Fruit fly (Drosophila melanogaster): ENCODE data around the gene rpr.

The rpr gene

dm6 chr3L:18398264-18398735 lies at the start of gene rpr:
Gene rpr, minus strand, starts transcription at chr3L:18398435.
- no peak for TF ChIP-seq Sin3A (optimal IDR thresholded peaks at IDR 0.05)
- no peak for TF ChIP-seq Myc (optimal IDR thresholded peaks at IDR 0.05)
- TF ChIP-seq psq (optimal IDR thresholded peaks at IDR 0.05), result no peak
- TF ChIP-seq insv (optimal IDR thresholded peaks at IDR 0.05), result no peak
- no peak for TF ChIP-seq h (optimal IDR thresholded peaks at IDR 0.05)
- TF ChIP-seq ttk (optimal IDR thresholded peaks at IDR 0.05), result no peak

dm6 chr3L:18439809-18440256 lies 41.6 kb upstream of the rpr start, which contains the start of gene skl:
Gene skl, minus strand, starts transcription at chr3L:18439942.
- TF ChIP-seq Sin3A (optimal IDR thresholded peaks at IDR 0.05) (no peak), psq (optimal IDR thresholded peaks at IDR 0.05) (no peak), insv (optimal IDR thresholded peaks at IDR 0.05) (no peak), Myc (optimal IDR thresholded peaks at IDR 0.05) (no peak), ttk (optimal IDR thresholded peaks at IDR 0.05) (no peak), h (optimal IDR thresholded peaks at IDR 0.05) (no peak)

DNA sequence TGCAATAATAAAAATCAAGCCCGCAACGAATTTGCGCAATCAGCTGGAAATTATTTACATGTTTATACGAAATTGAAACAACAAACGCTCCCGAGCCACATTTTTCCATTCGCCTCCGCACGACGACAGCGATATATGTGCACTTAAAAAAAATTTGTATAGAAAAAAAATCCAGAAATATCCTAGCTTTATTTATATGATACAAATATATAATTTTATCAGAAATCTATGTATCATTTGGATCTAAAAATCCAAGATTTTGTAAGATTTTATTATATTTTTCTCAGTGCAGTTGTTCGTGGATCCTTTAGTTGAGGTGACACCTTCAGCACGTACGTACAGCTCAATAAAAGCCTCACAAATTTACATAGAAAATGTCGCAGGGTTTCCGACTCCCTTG lies 32.4 kb upstream of the rpr start:
- no peak for TF ChIP-seq ttk (optimal IDR thresholded peaks at IDR 0.05)
- TF ChIP-seq Sin3A (optimal IDR thresholded peaks at IDR 0.05), result no peak
- TF ChIP-seq h (optimal IDR thresholded peaks at IDR 0.05), result no peak
- TF ChIP-seq psq (optimal IDR thresholded peaks at IDR 0.05), result no peak
- no peak for TF ChIP-seq insv (optimal IDR thresholded peaks at IDR 0.05)
- TF ChIP-seq Myc (optimal IDR thresholded peaks at IDR 0.05), result no peak

- TF ChIP-seq psq (optimal IDR thresholded peaks at IDR 0.05), result no peak
- no peak for TF ChIP-seq Myc (optimal IDR thresholded peaks at IDR 0.05)
- no peak for TF ChIP-seq insv (optimal IDR thresholded peaks at IDR 0.05)
- TF ChIP-seq Sin3A (optimal IDR thresholded peaks at IDR 0.05), result no peak
- no peak for TF ChIP-seq h (optimal IDR thresholded peaks at IDR 0.05)
- TF ChIP-seq ttk (optimal IDR thresholded peaks at IDR 0.05), result no peak
Measured at dm6 chr3L:18425288-18425687, 27.1 kb upstream of the rpr start.

DNA sequence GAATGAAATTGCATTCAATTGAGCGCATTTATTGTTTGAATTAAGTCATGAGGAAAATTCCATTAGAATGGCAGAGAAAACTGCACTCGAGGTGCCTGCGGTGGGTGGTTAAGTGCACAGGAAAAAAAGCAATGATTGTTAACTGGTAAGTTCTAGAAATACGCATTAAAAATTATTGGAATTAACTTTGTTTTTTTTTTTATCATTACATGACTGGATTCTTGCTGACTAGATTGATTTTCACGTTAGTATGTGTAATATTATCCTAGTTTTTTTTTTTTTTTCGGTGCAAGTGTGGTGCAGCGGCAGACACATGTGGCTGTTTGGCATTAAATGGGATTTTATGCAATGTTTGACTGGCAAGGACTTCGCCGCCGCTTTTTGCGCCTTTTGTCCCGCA lies 24.8 kb upstream of the rpr start:
- no peak for TF ChIP-seq Myc (optimal IDR thresholded peaks at IDR 0.05)
- TF ChIP-seq psq (optimal IDR thresholded peaks at IDR 0.05), result no peak
- TF ChIP-seq h (optimal IDR thresholded peaks at IDR 0.05), result no peak
- no peak for TF ChIP-seq ttk (optimal IDR thresholded peaks at IDR 0.05)
- no peak for TF ChIP-seq insv (optimal IDR thresholded peaks at IDR 0.05)
- TF ChIP-seq Sin3A (optimal IDR thresholded peaks at IDR 0.05), result no peak

dm6 chr3L:18417820-18418219 lies 19.6 kb upstream of the rpr start:
- TF ChIP-seq h (optimal IDR thresholded peaks at IDR 0.05) (no peak), insv (optimal IDR thresholded peaks at IDR 0.05) (no peak), psq (optimal IDR thresholded peaks at IDR 0.05) (no peak), Myc (optimal IDR thresholded peaks at IDR 0.05) (no peak), ttk (optimal IDR thresholded peaks at IDR 0.05) (no peak), Sin3A (optimal IDR thresholded peaks at IDR 0.05) (no peak)

- no peak for TF ChIP-seq ttk (optimal IDR thresholded peaks at IDR 0.05)
- no peak for TF ChIP-seq psq (optimal IDR thresholded peaks at IDR 0.05)
- no peak for TF ChIP-seq Myc (optimal IDR thresholded peaks at IDR 0.05)
- no peak for TF ChIP-seq insv (optimal IDR thresholded peaks at IDR 0.05)
- no peak for TF ChIP-seq h (optimal IDR thresholded peaks at IDR 0.05)
- no peak for TF ChIP-seq Sin3A (optimal IDR thresholded peaks at IDR 0.05)
Measured at dm6 chr3L:18411334-18411733, 13.1 kb upstream of the rpr start.

DNA sequence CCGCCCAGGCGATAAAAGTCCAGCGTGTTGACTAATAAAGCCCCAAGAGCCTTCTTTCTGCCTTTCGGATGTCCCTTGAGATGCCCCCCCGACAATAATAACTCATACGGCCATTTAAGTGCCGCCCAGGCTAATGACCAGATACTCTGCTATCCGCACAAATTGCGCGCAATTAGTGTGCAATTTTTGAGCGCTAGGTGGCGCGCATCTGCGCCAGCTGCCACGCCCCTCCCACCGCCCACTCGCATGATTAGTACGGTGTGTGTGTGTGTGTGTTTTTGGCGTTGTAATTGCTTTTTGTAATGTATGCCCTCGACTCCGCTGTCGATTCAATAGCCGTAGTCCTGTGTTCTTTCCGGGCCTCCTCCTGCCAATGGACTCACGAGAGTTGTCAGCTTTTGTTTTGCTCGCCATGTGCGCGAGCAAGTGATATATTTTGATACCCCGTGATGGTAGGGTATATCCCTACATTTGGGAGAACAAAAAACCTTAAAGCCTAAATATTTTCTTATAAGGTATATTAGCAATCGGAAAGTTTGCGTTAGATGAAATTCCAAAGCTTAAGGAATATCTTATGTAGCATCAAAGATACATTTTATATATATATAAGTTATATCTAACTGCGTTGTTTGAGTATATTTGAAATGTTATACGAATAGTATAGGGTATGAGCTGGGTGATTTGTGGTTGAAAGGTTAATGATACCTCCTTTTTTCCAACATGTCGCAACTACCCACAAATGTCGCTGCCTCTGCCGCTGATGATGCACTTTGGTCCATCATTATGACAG lies 7.5 kb upstream of the rpr start:
- TF ChIP-seq psq (optimal IDR thresholded peaks at IDR 0.05) (no peak), Sin3A (optimal IDR thresholded peaks at IDR 0.05) (no peak), h (optimal IDR thresholded peaks at IDR 0.05) (no peak), Myc (optimal IDR thresholded peaks at IDR 0.05) (no peak), insv (optimal IDR thresholded peaks at IDR 0.05) (no peak), ttk (optimal IDR thresholded peaks at IDR 0.05) (no peak)

dm6 chr3L:18404347-18404746 lies 6.1 kb upstream of the rpr start:
- no peak for TF ChIP-seq h (optimal IDR thresholded peaks at IDR 0.05)
- no peak for TF ChIP-seq Myc (optimal IDR thresholded peaks at IDR 0.05)
- TF ChIP-seq Sin3A (optimal IDR thresholded peaks at IDR 0.05), result no peak
- TF ChIP-seq psq (optimal IDR thresholded peaks at IDR 0.05), result no peak
- TF ChIP-seq ttk (optimal IDR thresholded peaks at IDR 0.05), result no peak
- TF ChIP-seq insv (optimal IDR thresholded peaks at IDR 0.05), result no peak

dm6 chr3L:18402628-18403587 lies 4.7 kb upstream of the rpr start:
- no peak for TF ChIP-seq psq (optimal IDR thresholded peaks at IDR 0.05)
- no peak for TF ChIP-seq ttk (optimal IDR thresholded peaks at IDR 0.05)
- TF ChIP-seq Myc (optimal IDR thresholded peaks at IDR 0.05), result no peak
- TF ChIP-seq h (optimal IDR thresholded peaks at IDR 0.05), result no peak
- no peak for TF ChIP-seq Sin3A (optimal IDR thresholded peaks at IDR 0.05)
- no peak for TF ChIP-seq insv (optimal IDR thresholded peaks at IDR 0.05)

DNA sequence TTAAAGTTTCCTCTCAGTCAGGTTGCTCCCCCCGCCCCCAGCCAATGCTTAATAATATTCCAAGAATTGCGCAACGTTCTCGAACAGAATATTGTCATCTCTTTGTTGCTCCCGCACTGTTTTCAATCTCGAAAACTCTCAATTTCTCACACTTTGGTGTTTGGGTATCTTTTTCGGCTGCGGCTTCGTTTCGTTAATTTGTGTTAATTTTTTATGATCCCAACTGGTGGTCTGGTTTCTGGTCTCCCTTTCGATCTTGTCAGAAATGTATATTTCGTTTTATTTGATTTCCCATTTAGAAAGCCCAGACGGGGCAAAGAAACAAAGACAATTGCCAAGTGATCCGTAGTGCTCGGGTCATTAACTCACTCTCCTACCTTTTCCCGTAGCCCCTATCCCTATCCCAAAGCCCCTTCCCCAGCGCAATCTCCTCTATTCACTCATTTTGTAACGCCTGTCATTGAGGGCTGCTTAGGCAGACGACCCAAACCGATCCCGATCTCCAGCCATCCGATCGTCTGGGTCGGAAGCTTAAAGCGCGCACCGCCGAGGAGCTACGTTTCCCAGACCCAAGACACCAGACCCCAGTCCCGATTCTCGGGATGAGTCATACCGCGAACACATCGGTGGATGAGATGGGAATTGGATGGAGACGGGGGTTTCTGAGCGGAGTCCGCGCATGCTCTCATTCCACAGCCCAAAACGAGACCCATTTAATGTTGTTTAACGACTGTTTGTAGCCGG lies 3.8 kb upstream of the rpr start:
- TF ChIP-seq h (optimal IDR thresholded peaks at IDR 0.05), result no peak
- no peak for TF ChIP-seq insv (optimal IDR thresholded peaks at IDR 0.05)
- TF ChIP-seq ttk (optimal IDR thresholded peaks at IDR 0.05), result no peak
- TF ChIP-seq psq (optimal IDR thresholded peaks at IDR 0.05), result no peak
- no peak for TF ChIP-seq Myc (optimal IDR thresholded peaks at IDR 0.05)
- no peak for TF ChIP-seq Sin3A (optimal IDR thresholded peaks at IDR 0.05)

All from Kc167 (cell line).